Fruit fly (Drosophila melanogaster) whole organism, embryonic: ENCODE data around the gene CG9316.

Experiments
- Blimp-1 ChIP-seq: fragments of 200-800 bp; sonication (Bioruptor generic); optimal IDR thresholded peaks from 3 replicates; lab custom pipeline; 2018; ENCODE audit warnings: missing biosample characterization, missing genetic modification characterization, mild to moderate bottlenecking, moderate library complexity, missing genetic modification reagents
- CG10209 ChIP-seq: fragments of 200-800 bp; sonication (Bioruptor generic); optimal IDR thresholded peaks from 3 replicates; lab custom pipeline; 2017; ENCODE audit warnings: missing biosample characterization, mild to moderate bottlenecking, missing genetic modification characterization, missing genetic modification reagents
- CG10431 ChIP-seq: fragments of 200-800 bp; sonication (Bioruptor generic); optimal IDR thresholded peaks from 3 replicates; lab custom pipeline; 2018; ENCODE audit warnings: missing biosample characterization, mild to moderate bottlenecking, missing genetic modification characterization
- CG10543 ChIP-seq: fragments of 200-800 bp; sonication (Bioruptor generic); optimal IDR thresholded peaks from 3 replicates; lab custom pipeline; 2017; ENCODE audit warnings: missing biosample characterization, mild to moderate bottlenecking, missing genetic modification characterization, moderate library complexity
- CG11093 ChIP-seq: fragments of 200-800 bp; sonication (Bioruptor generic); IDR thresholded peaks from 3 replicates; pipeline ENCODE4 v1.3.6; 2022; ENCODE audit warnings: missing biosample characterization, missing genetic modification characterization
- CG11247 ChIP-seq: fragments of 200-800 bp; sonication (Bioruptor generic); IDR thresholded peaks from 2 replicates; pipeline ENCODE4 v1.3.6; 2022; ENCODE audit warnings: missing biosample characterization, missing genetic modification characterization
- CG14667 ChIP-seq: fragments of 200-800 bp; sonication (Bioruptor generic); IDR thresholded peaks from 2 replicates; pipeline ENCODE4 v1.3.6; 2022; ENCODE audit warnings: missing biosample characterization, missing genetic modification characterization
- CG1647 ChIP-seq: fragments of 200-800 bp; sonication (Bioruptor generic); optimal IDR thresholded peaks from 3 replicates; lab custom pipeline; 2016; ENCODE audit warnings: missing biosample characterization, missing genetic modification characterization
- CG17328 ChIP-seq: fragments of 200-800 bp; sonication (Bioruptor generic); IDR thresholded peaks from 2 replicates; pipeline ENCODE4 v1.3.6; 2022; ENCODE audit warnings: missing biosample characterization, missing genetic modification characterization
- CG18599 ChIP-seq: fragments of 200-800 bp; sonication (Bioruptor generic); optimal IDR thresholded peaks from 3 replicates; lab custom pipeline; 2017; ENCODE audit warnings: missing biosample characterization, missing genetic modification characterization, mild to moderate bottlenecking, moderate library complexity, missing genetic modification reagents
- CG2202 ChIP-seq: fragments of 200-800 bp; sonication (Bioruptor generic); optimal IDR thresholded peaks from 2 replicates; lab custom pipeline; 2018; ENCODE audit warnings: missing biosample characterization, mild to moderate bottlenecking, missing genetic modification characterization
- CG2712 ChIP-seq: fragments of 200-800 bp; optimal IDR thresholded peaks from 3 replicates; lab custom pipeline; 2019; ENCODE audit warnings: missing biosample characterization, mild to moderate bottlenecking, missing genetic modification characterization, moderate library complexity
- CG32532 ChIP-seq: fragments of 200-800 bp; sonication (Bioruptor generic); IDR thresholded peaks from 2 replicates; pipeline ENCODE4 v1.3.6; 2022; ENCODE audit warnings: missing biosample characterization, missing genetic modification characterization
- CG4424 ChIP-seq: fragments of 200-800 bp; sonication (Bioruptor generic); optimal IDR thresholded peaks from 3 replicates; lab custom pipeline; 2016; ENCODE audit warnings: missing biosample characterization, missing genetic modification characterization
- CG6813 ChIP-seq: fragments of 200-800 bp; sonication (Bioruptor generic); optimal IDR thresholded peaks from 2 replicates; lab custom pipeline; 2017; ENCODE audit warnings: missing biosample characterization, missing genetic modification characterization, mild to moderate bottlenecking, moderate library complexity, missing genetic modification reagents
- CG7357 ChIP-seq: fragments of 200-800 bp; sonication (Bioruptor generic); IDR thresholded peaks from 3 replicates; pipeline ENCODE4 v1.3.6; 2022; ENCODE audit warnings: missing biosample characterization, missing genetic modification characterization
- CG8765 ChIP-seq: fragments of 200-800 bp; sonication (Bioruptor generic); IDR thresholded peaks from 2 replicates; pipeline ENCODE4 v1.3.6; 2022; ENCODE audit warnings: missing biosample characterization, missing genetic modification characterization
- CG9876 ChIP-seq: fragments of 200-800 bp; sonication (Bioruptor generic); optimal IDR thresholded peaks from 2 replicates; lab custom pipeline; 2016; ENCODE audit warnings: missing biosample characterization, missing genetic modification characterization
- Dip3 ChIP-seq: fragments of 200-800 bp; sonication (Bioruptor generic); optimal IDR thresholded peaks from 3 replicates; lab custom pipeline; 2016; ENCODE audit warnings: missing biosample characterization, missing genetic modification characterization
- Drgx ChIP-seq: fragments of 200-800 bp; sonication (Bioruptor generic); IDR thresholded peaks from 2 replicates; pipeline ENCODE4 v1.3.6; 2022; ENCODE audit warnings: missing biosample characterization, missing genetic modification characterization
- Gug ChIP-seq: fragments of 200-800 bp; sonication (Bioruptor generic); IDR thresholded peaks from 4 replicates; pipeline ENCODE4 v1.3.6; 2022; ENCODE audit warnings: missing biosample characterization, missing genetic modification characterization
- HLH4C ChIP-seq: fragments of 200-800 bp; sonication (Bioruptor generic); IDR thresholded peaks from 3 replicates; pipeline ENCODE4 v1.3.6; 2022; ENCODE audit warnings: missing biosample characterization, missing genetic modification characterization; ENCODE audit not compliant: partially characterized antibody
- Mrtf ChIP-seq: fragments of 200-800 bp; sonication (Bioruptor generic); IDR thresholded peaks from 3 replicates; pipeline ENCODE4 v1.3.6; 2022; ENCODE audit warnings: missing biosample characterization, missing genetic modification characterization
- Opbp ChIP-seq: fragments of 200-800 bp; sonication (Bioruptor generic); IDR thresholded peaks from 3 replicates; pipeline ENCODE4 v1.3.6; 2022; ENCODE audit warnings: missing biosample characterization, missing genetic modification characterization; ENCODE audit not compliant: partially characterized antibody
- Poxn ChIP-seq: fragments of 200-800 bp; sonication (Bioruptor generic); IDR thresholded peaks from 2 replicates; pipeline ENCODE4 v1.3.6; 2022; ENCODE audit warnings: missing biosample characterization, missing genetic modification characterization
- Six4 ChIP-seq: fragments of 200-800 bp; sonication (Bioruptor generic); optimal IDR thresholded peaks from 2 replicates; lab custom pipeline; 2016; ENCODE audit warnings: missing biosample characterization, missing genetic modification characterization
- ab ChIP-seq: fragments of 200-800 bp; sonication (Bioruptor generic); optimal IDR thresholded peaks from 2 replicates; lab custom pipeline; 2016; ENCODE audit warnings: missing biosample characterization, missing genetic modification characterization
- abd-A ChIP-seq: fragments of 200-800 bp; sonication (Bioruptor generic); optimal IDR thresholded peaks from 3 replicates; lab custom pipeline; 2019; ENCODE audit warnings: missing biosample characterization, mild to moderate bottlenecking, missing genetic modification characterization, moderate library complexity
- az2 ChIP-seq: fragments of 200-800 bp; sonication (Bioruptor generic); optimal IDR thresholded peaks from 3 replicates; lab custom pipeline; 2016; ENCODE audit warnings: missing biosample characterization, missing genetic modification characterization
- crol ChIP-seq: fragments of 200-800 bp; sonication (Bioruptor generic); IDR thresholded peaks from 2 replicates; pipeline ENCODE4 v1.3.6; 2022; ENCODE audit warnings: missing biosample characterization, missing genetic modification characterization
- da ChIP-seq: fragments of 200-800 bp; sonication (Bioruptor generic); optimal IDR thresholded peaks from 2 replicates; lab custom pipeline; 2016; ENCODE audit warnings: missing biosample characterization, missing genetic modification characterization
- dati ChIP-seq: fragments of 200-800 bp; sonication (Bioruptor generic); IDR thresholded peaks from 2 replicates; pipeline ENCODE4 v1.3.6; 2022; ENCODE audit warnings: missing biosample characterization, missing genetic modification characterization
- dmrt99B ChIP-seq: fragments of 200-800 bp; sonication (Bioruptor generic); optimal IDR thresholded peaks from 2 replicates; lab custom pipeline; 2018; ENCODE audit warnings: missing biosample characterization, mild to moderate bottlenecking, missing genetic modification characterization, moderate library complexity
- fd3F ChIP-seq: fragments of 200-800 bp; sonication (Bioruptor generic); optimal IDR thresholded peaks from 2 replicates; lab custom pipeline; 2018; ENCODE audit warnings: missing biosample characterization, mild to moderate bottlenecking, missing genetic modification characterization, moderate library complexity
- gce ChIP-seq: fragments of 200-800 bp; sonication (Bioruptor generic); IDR thresholded peaks from 3 replicates; pipeline ENCODE4 v1.3.6; 2022; ENCODE audit warnings: missing biosample characterization, missing genetic modification characterization
- gem ChIP-seq: fragments of 200-800 bp; sonication (Bioruptor generic); optimal IDR thresholded peaks from 2 replicates; lab custom pipeline; 2019; ENCODE audit warnings: missing biosample characterization, mild to moderate bottlenecking, missing genetic modification characterization, moderate library complexity
- hbn ChIP-seq: fragments of 200-800 bp; sonication (Bioruptor generic); IDR thresholded peaks from 2 replicates; pipeline ENCODE4 v1.3.6; 2022; ENCODE audit warnings: missing biosample characterization, missing genetic modification characterization; ENCODE audit not compliant: partially characterized antibody
- lov ChIP-seq, 2 experiments: fragments of 200-800 bp in 1 of 2; fragments of >200 bp in 1 of 2; sonication (Bioruptor generic) in 1 of 2; IDR thresholded peaks in 1 of 2; optimal IDR thresholded peaks in 1 of 2; 2 replicates in 1 of 2; 3 replicates in 1 of 2; pipeline versions ENCODE4 v1.3.6 to Lab custom; 2017 to 2022; ENCODE audit warnings: missing biosample characterization in 1 of 2, missing genetic modification characterization in 1 of 2
- maf-S ChIP-seq: fragments of 200-800 bp; sonication (Bioruptor generic); optimal IDR thresholded peaks from 2 replicates; lab custom pipeline; 2016; ENCODE audit warnings: missing biosample characterization, missing genetic modification characterization
- nerfin-1 ChIP-seq: fragments of 200-800 bp; sonication (Bioruptor generic); optimal IDR thresholded peaks from 3 replicates; lab custom pipeline; 2019; ENCODE audit warnings: missing biosample characterization, mild to moderate bottlenecking, missing genetic modification characterization, moderate library complexity
- nom ChIP-seq: fragments of 200-800 bp; sonication (Bioruptor generic); optimal IDR thresholded peaks from 2 replicates; lab custom pipeline; 2017; ENCODE audit warnings: missing biosample characterization, missing genetic modification characterization, mild to moderate bottlenecking, moderate library complexity, missing genetic modification reagents
- odd ChIP-seq: fragments of 200-800 bp; sonication (Bioruptor generic); optimal IDR thresholded peaks from 2 replicates; lab custom pipeline; 2017; ENCODE audit warnings: missing biosample characterization, mild to moderate bottlenecking, missing genetic modification characterization
- org-1 ChIP-seq: fragments of 200-800 bp; sonication (Bioruptor generic); optimal IDR thresholded peaks from 2 replicates; lab custom pipeline; 2017; ENCODE audit warnings: missing biosample characterization, missing genetic modification characterization
- pho ChIP-seq: fragments of 200-800 bp; sonication (Bioruptor generic); optimal IDR thresholded peaks from 2 replicates; lab custom pipeline; 2016; ENCODE audit warnings: missing biosample characterization, missing genetic modification characterization
- prd ChIP-seq, 3 experiments: fragments of >200 bp in 2 of 3; fragments of 200-800 bp in 1 of 3; sonication (Bioruptor generic) in 1 of 3; optimal IDR thresholded peaks in 2 of 3; IDR thresholded peaks in 1 of 3; 2 replicates in 2 of 3; 3 replicates in 1 of 3; pipeline versions ENCODE4 v1.3.6 to Lab custom; 2017 to 2022; ENCODE audit warnings: missing biosample characterization in 1 of 3, missing genetic modification characterization in 1 of 3
- row ChIP-seq: fragments of 200-800 bp; sonication (Bioruptor generic); IDR thresholded peaks from 3 replicates; pipeline ENCODE4 v1.3.6; 2022; ENCODE audit warnings: missing biosample characterization, missing genetic modification characterization
- sug ChIP-seq: fragments of 200-800 bp; optimal IDR thresholded peaks from 2 replicates; lab custom pipeline; 2019; ENCODE audit warnings: missing biosample characterization, mild to moderate bottlenecking, missing genetic modification characterization, moderate library complexity
- vfl ChIP-seq: fragments of 200-800 bp; sonication (Bioruptor generic); optimal IDR thresholded peaks from 2 replicates; lab custom pipeline; 2016; ENCODE audit warnings: missing biosample characterization, missing genetic modification characterization
- z ChIP-seq: fragments of 200-800 bp; sonication (Bioruptor generic); IDR thresholded peaks from 3 replicates; pipeline ENCODE4 v1.3.6; 2022; ENCODE audit warnings: missing biosample characterization, missing genetic modification characterization

CG9316 gene

dm6 chr2L:20700534-20701239 lies 25.7 kb downstream of the CG9316 start (continued):
- TF ChIP-seq Dip3 (GFP tag; lab: Kevin White, UChicago) (no peak), odd (no peak), gem (tag; lab: Kevin White, UChicago) (peak; percentile 60), nerfin-1 (tag; lab: Kevin White, UChicago) (no peak), dmrt99B (tag; lab: Kevin White, UChicago) (no peak), az2 (GFP tag; lab: Kevin White, UChicago) (peak; percentile 8), CG7357 (GFP tag; lab: Robert Waterston, UW) (0 out of 3 replicates have a peak, but pooled peaks have one; percentile 21), Opbp (GFP tag; lab: Robert Waterston, UW) (no peak), HLH4C (no peak), Mrtf (GFP tag; lab: Robert Waterston, UW) (no peak), z (no peak), Gug (GFP tag; lab: Robert Waterston, UW) (peak; percentile 4; the same call in 1 of the 4 replicates), CG2712 (no peak), gce (GFP tag; lab: Robert Waterston, UW) (no peak), Blimp-1 (GFP tag; lab: Kevin White, UChicago) (peak; percentile 89), CG18599 (GFP tag; lab: Kevin White, UChicago) (peak; percentile 10), da (no peak), CG10431 (no peak), CG10543 (GFP tag; lab: Kevin White, UChicago) (no peak), hbn (GFP tag; lab: Robert Waterston, UW) (no peak), prd (optimal IDR thresholded peaks at IDR 0.05; lab: Kevin White, UChicago) (no peak), prd (GFP tag; IDR thresholded peaks at IDR 0.05; lab: Robert Waterston, UW) (peak; percentile 34; the same call in 1 of the 3 replicates), org-1 (GFP tag; lab: Kevin White, UChicago) (no peak), CG17328 (GFP tag; lab: Robert Waterston, UW) (peak; percentile 11; the same call in 1 of the 2 replicates), row (GFP tag; lab: Robert Waterston, UW) (peak; percentile 56; the same call in 2 of the 3 replicates), CG1647 (GFP tag; lab: Kevin White, UChicago) (no peak), pho (no peak), fd3F (GFP tag; lab: Kevin White, UChicago) (peak; percentile 40), CG32532 (peak; percentile 47; the same call in 1 of the 2 replicates), Drgx (GFP tag; lab: Robert Waterston, UW) (peak; percentile 35; the same call in 1 of the 2 replicates), nom (no peak), CG4424 (GFP tag; lab: Kevin White, UChicago) (no peak), CG10209 (GFP tag; lab: Kevin White, UChicago) (peak; percentile 23), CG6813 (no peak), Six4 (GFP tag; lab: Kevin White, UChicago) (no peak), maf-S (no peak), vfl (no peak), CG9876 (GFP tag; lab: Kevin White, UChicago) (no peak), CG8765 (GFP tag; lab: Robert Waterston, UW) (peak; percentile 41; the same call in 1 of the 2 replicates), dati (GFP tag; lab: Robert Waterston, UW) (no peak), ab (no peak), sug (tag; lab: Kevin White, UChicago) (no peak), crol (GFP tag; lab: Robert Waterston, UW) (no peak), lov (optimal IDR thresholded peaks at IDR 0.05; lab: Kevin White, UChicago) (no peak), lov (GFP tag; IDR thresholded peaks at IDR 0.05; lab: Robert Waterston, UW) (no peak), Poxn (GFP tag; lab: Robert Waterston, UW) (no peak), CG11247 (GFP tag; lab: Robert Waterston, UW) (no peak), CG2202 (tag; lab: Kevin White, UChicago) (no peak), abd-A (tag; lab: Kevin White, UChicago) (no peak), CG11093 (GFP tag; lab: Robert Waterston, UW) (no peak), CG14667 (no peak)
